Fruit fly (Drosophila melanogaster) whole organism, embryonic: ENCODE measurements around the gene CG13077.

Experiments
- Adf1 ChIP-seq: fragments of 200-800 bp; sonication (Bioruptor generic); IDR thresholded peaks from 2 replicates; pipeline ENCODE4 v1.3.6; 2022; ENCODE audit warnings: missing biosample characterization, missing genetic modification characterization
- Bgb ChIP-seq: fragments of 200-800 bp; sonication (Bioruptor generic); IDR thresholded peaks from 2 replicates; pipeline ENCODE4 v1.3.6; 2022; ENCODE audit warnings: missing biosample characterization, missing genetic modification characterization; ENCODE audit not compliant: partially characterized antibody
- Blimp-1 ChIP-seq: fragments of 200-800 bp; sonication (Bioruptor generic); optimal IDR thresholded peaks from 3 replicates; lab custom pipeline; 2018; ENCODE audit warnings: missing biosample characterization, missing genetic modification characterization, mild to moderate bottlenecking, moderate library complexity, missing genetic modification reagents
- CG10209 ChIP-seq: fragments of 200-800 bp; sonication (Bioruptor generic); optimal IDR thresholded peaks from 3 replicates; lab custom pipeline; 2017; ENCODE audit warnings: missing biosample characterization, mild to moderate bottlenecking, missing genetic modification characterization, missing genetic modification reagents
- CG10274 ChIP-seq: fragments of 200-800 bp; sonication (Bioruptor generic); optimal IDR thresholded peaks from 3 replicates; lab custom pipeline; 2017; ENCODE audit warnings: missing biosample characterization, mild to moderate bottlenecking, missing genetic modification characterization
- CG10543 ChIP-seq: fragments of 200-800 bp; sonication (Bioruptor generic); optimal IDR thresholded peaks from 3 replicates; lab custom pipeline; 2017; ENCODE audit warnings: missing biosample characterization, mild to moderate bottlenecking, missing genetic modification characterization, moderate library complexity
- CG12104 ChIP-seq: fragments of 200-800 bp; sonication (Bioruptor generic); optimal IDR thresholded peaks from 3 replicates; lab custom pipeline; 2016; ENCODE audit warnings: missing biosample characterization, missing genetic modification characterization
- CG12236 ChIP-seq: fragments of 200-800 bp; sonication (Bioruptor generic); optimal IDR thresholded peaks from 2 replicates; lab custom pipeline; 2016; ENCODE audit warnings: missing biosample characterization, missing genetic modification characterization
- CG16813 ChIP-seq: fragments of 200-800 bp; sonication (Bioruptor generic); IDR thresholded peaks from 3 replicates; pipeline ENCODE4 v1.3.6; 2022; ENCODE audit warnings: missing biosample characterization, missing genetic modification characterization; ENCODE audit not compliant: partially characterized antibody
- CG17361 ChIP-seq: fragments of 200-800 bp; sonication (Bioruptor generic); IDR thresholded peaks from 3 replicates; pipeline ENCODE4 v1.3.6; 2022; ENCODE audit warnings: missing biosample characterization, missing genetic modification characterization
- CG18476 ChIP-seq: fragments of 200-800 bp; sonication (Bioruptor generic); optimal IDR thresholded peaks from 2 replicates; lab custom pipeline; 2016; ENCODE audit warnings: missing biosample characterization, mild to moderate bottlenecking, missing genetic modification characterization
- CG32532 ChIP-seq: fragments of 200-800 bp; sonication (Bioruptor generic); IDR thresholded peaks from 2 replicates; pipeline ENCODE4 v1.3.6; 2022; ENCODE audit warnings: missing biosample characterization, missing genetic modification characterization
- CG34376 ChIP-seq: fragments of 200-800 bp; sonication (Bioruptor generic); optimal IDR thresholded peaks from 2 replicates; lab custom pipeline; 2018; ENCODE audit warnings: missing biosample characterization, mild to moderate bottlenecking, missing genetic modification characterization
- CG34422 ChIP-seq: fragments of 200-800 bp; sonication (Bioruptor generic); IDR thresholded peaks from 3 replicates; pipeline ENCODE4 v1.3.6; 2022; ENCODE audit warnings: missing biosample characterization, missing genetic modification characterization
- CG3838 ChIP-seq: fragments of 200-800 bp; sonication (Bioruptor generic); optimal IDR thresholded peaks from 3 replicates; lab custom pipeline; 2016; ENCODE audit warnings: missing biosample characterization, missing genetic modification characterization
- CG4360 ChIP-seq: fragments of 200-800 bp; sonication (Bioruptor generic); IDR thresholded peaks from 2 replicates; pipeline ENCODE4 v1.3.6; 2022; ENCODE audit warnings: missing biosample characterization, missing genetic modification characterization
- CG6765 ChIP-seq: fragments of 200-800 bp; sonication (Bioruptor generic); optimal IDR thresholded peaks from 3 replicates; lab custom pipeline; 2017; ENCODE audit warnings: missing biosample characterization, mild to moderate bottlenecking, missing genetic modification characterization
- CG8765 ChIP-seq: fragments of 200-800 bp; sonication (Bioruptor generic); IDR thresholded peaks from 2 replicates; pipeline ENCODE4 v1.3.6; 2022; ENCODE audit warnings: missing biosample characterization, missing genetic modification characterization
- CG8944 ChIP-seq: fragments of 200-800 bp; sonication (Bioruptor generic); optimal IDR thresholded peaks from 3 replicates; lab custom pipeline; 2016; ENCODE audit warnings: missing biosample characterization, missing genetic modification characterization
- CG9215 ChIP-seq: fragments of 200-800 bp; sonication (Bioruptor generic); IDR thresholded peaks from 2 replicates; pipeline ENCODE4 v1.3.6; 2022; ENCODE audit warnings: missing biosample characterization, missing genetic modification characterization
- Camta ChIP-seq: fragments of 200-800 bp; sonication (Bioruptor generic); optimal IDR thresholded peaks from 2 replicates; lab custom pipeline; 2016; ENCODE audit warnings: missing biosample characterization, missing genetic modification characterization
- Dip2 ChIP-seq: fragments of 200-800 bp; sonication (Bioruptor generic); IDR thresholded peaks from 2 replicates; pipeline ENCODE4 v1.3.6; 2022; ENCODE audit warnings: missing biosample characterization, missing genetic modification characterization
- Ets97D ChIP-seq: fragments of 200-800 bp; sonication (Bioruptor generic); optimal IDR thresholded peaks from 3 replicates; lab custom pipeline; 2016; ENCODE audit warnings: missing biosample characterization, missing genetic modification characterization
- HLH54F ChIP-seq: fragments of 200-800 bp; sonication (Bioruptor generic); optimal IDR thresholded peaks from 3 replicates; lab custom pipeline; 2016; ENCODE audit warnings: missing biosample characterization, missing genetic modification characterization
- Jarid2 ChIP-seq: fragments of 200-800 bp; sonication (Bioruptor generic); optimal IDR thresholded peaks from 3 replicates; lab custom pipeline; 2017; ENCODE audit warnings: mild to moderate bottlenecking, missing biosample characterization, missing genetic modification reagents, missing genetic modification characterization
- Optix ChIP-seq: fragments of 200-800 bp; sonication (Bioruptor generic); IDR thresholded peaks from 3 replicates; pipeline ENCODE4 v1.3.6; 2022; ENCODE audit warnings: missing biosample characterization, missing genetic modification characterization
- amos ChIP-seq: fragments of 200-800 bp; sonication (Bioruptor generic); IDR thresholded peaks from 2 replicates; pipeline ENCODE4 v1.3.6; 2022; ENCODE audit warnings: missing biosample characterization, missing genetic modification characterization; ENCODE audit not compliant: partially characterized antibody
- ara ChIP-seq: fragments of 200-800 bp; sonication (Bioruptor generic); IDR thresholded peaks from 2 replicates; pipeline ENCODE4 v1.3.6; 2022; ENCODE audit warnings: missing biosample characterization, missing genetic modification characterization
- ato ChIP-seq: fragments of 200-800 bp; sonication (Bioruptor generic); IDR thresholded peaks from 2 replicates; pipeline ENCODE4 v1.3.6; 2022; ENCODE audit warnings: missing biosample characterization, missing genetic modification characterization; ENCODE audit not compliant: partially characterized antibody
- crc ChIP-seq: fragments of 200-800 bp; sonication (Bioruptor generic); optimal IDR thresholded peaks from 2 replicates; lab custom pipeline; 2016; ENCODE audit warnings: missing biosample characterization, missing genetic modification characterization
- croc ChIP-seq: fragments of 200-800 bp; sonication (Bioruptor generic); conservative IDR thresholded peaks from 3 replicates; pipeline ENCODE4 v1.3.6; 2022; ENCODE audit warnings: missing biosample characterization, missing genetic modification characterization
- exex ChIP-seq: fragments of 200-800 bp; sonication (Bioruptor generic); optimal IDR thresholded peaks from 4 replicates; lab custom pipeline; 2018; ENCODE audit warnings: missing biosample characterization, mild to moderate bottlenecking, missing genetic modification characterization, moderate library complexity
- eyg ChIP-seq: fragments of 200-800 bp; sonication (Bioruptor generic); optimal IDR thresholded peaks from 3 replicates; lab custom pipeline; 2016; ENCODE audit warnings: missing biosample characterization, missing genetic modification characterization
- gcm ChIP-seq: fragments of 200-800 bp; sonication (Bioruptor generic); optimal IDR thresholded peaks from 2 replicates; lab custom pipeline; 2019; ENCODE audit warnings: missing biosample characterization, mild to moderate bottlenecking, missing genetic modification characterization, moderate library complexity
- gsb ChIP-seq: fragments of 200-800 bp; sonication (Bioruptor generic); IDR thresholded peaks from 2 replicates; pipeline ENCODE4 v1.3.6; 2022; ENCODE audit warnings: missing biosample characterization, missing genetic modification characterization
- jigr1 ChIP-seq: fragments of 200-800 bp; sonication (Bioruptor generic); IDR thresholded peaks from 3 replicates; pipeline ENCODE4 v1.3.6; 2022; ENCODE audit warnings: missing biosample characterization, missing genetic modification characterization
- klu ChIP-seq: fragments of 200-800 bp; sonication (Bioruptor generic); IDR thresholded peaks from 2 replicates; pipeline ENCODE4 v1.3.6; 2022; ENCODE audit warnings: missing biosample characterization, missing genetic modification characterization
- knrl ChIP-seq: fragments of 200-800 bp; sonication (Bioruptor generic); IDR thresholded peaks from 3 replicates; pipeline ENCODE4 v1.3.6; 2022; ENCODE audit warnings: missing biosample characterization, missing genetic modification characterization; ENCODE audit not compliant: partially characterized antibody
- maf-S ChIP-seq: fragments of 200-800 bp; sonication (Bioruptor generic); optimal IDR thresholded peaks from 2 replicates; lab custom pipeline; 2016; ENCODE audit warnings: missing biosample characterization, missing genetic modification characterization
- mirr ChIP-seq: fragments of 200-800 bp; sonication (Bioruptor generic); optimal IDR thresholded peaks from 3 replicates; lab custom pipeline; 2018; ENCODE audit warnings: missing biosample characterization, mild to moderate bottlenecking, missing genetic modification characterization
- nerfin-2 ChIP-seq: fragments of 200-800 bp; sonication (Bioruptor generic); IDR thresholded peaks from 2 replicates; pipeline ENCODE4 v1.3.6; 2022; ENCODE audit warnings: missing biosample characterization, missing genetic modification characterization; ENCODE audit not compliant: partially characterized antibody
- org-1 ChIP-seq: fragments of 200-800 bp; sonication (Bioruptor generic); optimal IDR thresholded peaks from 2 replicates; lab custom pipeline; 2017; ENCODE audit warnings: missing biosample characterization, missing genetic modification characterization
- pzg ChIP-seq: fragments of 200-800 bp; sonication (Bioruptor generic); optimal IDR thresholded peaks from 3 replicates; lab custom pipeline; 2018; ENCODE audit warnings: missing biosample characterization, mild to moderate bottlenecking, missing genetic modification characterization, moderate library complexity
- rib ChIP-seq: fragments of 200-800 bp; sonication (Bioruptor generic); IDR thresholded peaks from 2 replicates; pipeline ENCODE4 v1.3.6; 2022; ENCODE audit warnings: missing biosample characterization, missing genetic modification characterization
- seq ChIP-seq: fragments of 200-800 bp; sonication (Bioruptor generic); IDR thresholded peaks from 2 replicates; pipeline ENCODE4 v1.3.6; 2022; ENCODE audit warnings: missing biosample characterization, missing genetic modification characterization
- sqz ChIP-seq: fragments of 200-800 bp; sonication (Bioruptor generic); optimal IDR thresholded peaks from 3 replicates; lab custom pipeline; 2018; ENCODE audit warnings: missing biosample characterization, mild to moderate bottlenecking, missing genetic modification characterization
- trem ChIP-seq: fragments of 200-800 bp; optimal IDR thresholded peaks from 3 replicates; lab custom pipeline; 2019; ENCODE audit warnings: missing biosample characterization, mild to moderate bottlenecking, missing genetic modification characterization, moderate library complexity
- ttk ChIP-seq: fragments of 200-800 bp; sonication (Bioruptor generic); IDR thresholded peaks from 2 replicates; pipeline ENCODE4 v2.1.2; 2022; ENCODE audit warnings: missing biosample characterization, missing genetic modification characterization
- tup ChIP-seq: fragments of 200-800 bp; sonication (Bioruptor generic); optimal IDR thresholded peaks from 2 replicates; lab custom pipeline; 2016; ENCODE audit warnings: missing biosample characterization, mild to moderate bottlenecking, missing genetic modification characterization, moderate library complexity
- wdn ChIP-seq: fragments of 200-800 bp; sonication (Bioruptor generic); IDR thresholded peaks from 2 replicates; pipeline ENCODE4 v1.3.6; 2022; ENCODE audit warnings: missing biosample characterization, missing genetic modification characterization
- yki ChIP-seq: fragments of >200 bp; optimal IDR thresholded peaks from 3 replicates; lab custom pipeline; 2018

Gene CG13077

DNA sequence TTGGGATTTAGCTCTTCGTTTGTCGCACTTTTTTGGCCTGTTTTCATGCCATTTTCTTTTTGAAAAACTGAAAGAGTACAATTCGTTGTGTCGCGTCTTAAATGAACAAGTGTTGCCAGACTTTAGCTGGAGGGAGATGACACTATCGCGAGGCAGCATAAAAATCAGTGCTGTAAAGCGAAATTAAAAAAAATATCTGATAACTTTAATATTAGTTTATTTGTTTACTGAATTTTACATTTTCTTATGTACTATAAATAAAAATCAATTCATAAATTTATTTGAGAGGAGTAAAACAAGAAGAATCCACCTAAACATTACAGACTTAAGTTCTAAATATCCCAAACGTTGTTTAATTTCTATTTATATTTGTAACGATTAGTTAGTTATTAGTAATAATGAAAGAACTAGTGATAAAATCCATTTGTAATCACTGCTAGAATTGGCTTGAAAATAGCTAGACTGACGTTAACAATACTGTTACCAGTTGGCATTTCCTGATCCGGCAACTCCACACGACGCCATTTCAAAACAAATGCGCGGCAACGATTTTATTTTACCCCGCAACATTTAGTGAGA is 11.6 kb downstream of the CG13077 start, which contains the start of the genes spi and msb1l (continued):
- TF ChIP-seq sqz (GFP tag; lab: Kevin White, UChicago) (no peak), CG10209 (GFP tag; lab: Kevin White, UChicago) (peak; percentile 33), crc (GFP tag; lab: Kevin White, UChicago) (no peak), ttk (GFP tag; lab: Robert Waterston, UW) (no peak), CG12104 (peak; percentile 71), seq (GFP tag; lab: Robert Waterston, UW) (no peak), HLH54F (GFP tag; lab: Kevin White, UChicago) (peak; percentile 42), CG9215 (GFP tag; lab: Robert Waterston, UW) (peak; percentile 57; the same call in 1 of the 2 replicates), CG34376 (no peak), croc (no peak), exex (no peak), eyg (no peak), CG34422 (GFP tag; lab: Robert Waterston, UW) (no peak), CG4360 (GFP tag; lab: Robert Waterston, UW) (no peak), Ets97D (peak; percentile 21), Dip2 (GFP tag; lab: Robert Waterston, UW) (no peak), amos (GFP tag; lab: Robert Waterston, UW) (peak; percentile 67), Camta (no peak), gcm (GFP tag; lab: Kevin White, UChicago) (no peak), CG18476 (GFP tag; lab: Kevin White, UChicago) (no peak), Optix (no peak), pzg (GFP tag; lab: Kevin White, UChicago) (peak; percentile 49), yki (no peak), CG8944 (GFP tag; lab: Kevin White, UChicago) (no peak), Bgb (GFP tag; lab: Robert Waterston, UW) (no peak), klu (GFP tag; lab: Robert Waterston, UW) (0 out of 2 replicates have a peak, but pooled peaks have one; percentile 35), ara (GFP tag; lab: Robert Waterston, UW) (no peak), ato (GFP tag; lab: Robert Waterston, UW) (no peak), wdn (GFP tag; lab: Robert Waterston, UW) (no peak), trem (tag; lab: Kevin White, UChicago) (peak; percentile 74), org-1 (GFP tag; lab: Kevin White, UChicago) (no peak), knrl (peak; percentile 70), CG6765 (no peak), CG17361 (GFP tag; lab: Robert Waterston, UW) (peak; percentile 87), jigr1 (GFP tag; lab: Robert Waterston, UW) (peak; percentile 52; the same call in 1 of the 3 replicates), CG3838 (GFP tag; lab: Kevin White, UChicago) (no peak), nerfin-2 (no peak), mirr (GFP tag; lab: Kevin White, UChicago) (no peak), Adf1 (GFP tag; lab: Robert Waterston, UW) (no peak), Blimp-1 (peak; percentile 22), CG12236 (GFP tag; lab: Kevin White, UChicago) (no peak), CG8765 (GFP tag; lab: Robert Waterston, UW) (no peak), gsb (no peak), maf-S (GFP tag; lab: Kevin White, UChicago) (no peak), CG10274 (no peak), CG10543 (GFP tag; lab: Kevin White, UChicago) (peak; percentile 30), CG16813 (GFP tag; lab: Robert Waterston, UW) (peak; percentile 62), rib (no peak), CG32532 (GFP tag; lab: Robert Waterston, UW) (peak; percentile 63), Jarid2 (GFP tag; lab: Kevin White, UChicago) (no peak), tup (GFP tag; lab: Kevin White, UChicago) (no peak)
